Worm (Caenorhabditis elegans): ENCODE measurements around the gene C05C10.3.

The C05C10.3 gene

ce11 chrII:9940430-9940829 is 3.7 kb upstream of the C05C10.3 start, which contains the start of gene ufd-3:
TSS of gene ufd-3 (plus strand) at chrII:9940753.
- TF ChIP-seq ztf-16 (tag; optimal IDR thresholded peaks at IDR 0.05) (peak; percentile 79), ceh-14 (tag; optimal IDR thresholded peaks at IDR 0.05) (peak; percentile 81), pax-1 (tag; optimal IDR thresholded peaks at IDR 0.05) (peak; percentile 65), ahr-1 (tag; optimal IDR thresholded peaks at IDR 0.05) (peak; percentile 55), tbx-7 (tag; optimal IDR thresholded peaks at IDR 0.05) (peak; percentile 91), ets-4 (tag; optimal IDR thresholded peaks at IDR 0.05) (peak; percentile 94), ceh-31 (tag; optimal IDR thresholded peaks at IDR 0.05) (peak; percentile 98), hlh-13 (GFP tag; optimal IDR thresholded peaks at IDR 0.05) (peak; percentile 29), elt-4 (tag; optimal IDR thresholded peaks at IDR 0.05) (no peak), lin-11 (tag; optimal IDR thresholded peaks at IDR 0.05) (no peak), gmeb-2 (tag; optimal IDR thresholded peaks at IDR 0.05) (no peak), sdc-2 (tag; optimal IDR thresholded peaks at IDR 0.05) (peak; percentile 15), npax-4 (tag; optimal IDR thresholded peaks at IDR 0.05) (no peak), rnt-1 (tag; optimal IDR thresholded peaks at IDR 0.05) (peak; percentile 79), ceh-6 (GFP tag; optimal IDR thresholded peaks at IDR 0.05) (peak; percentile 3), hlh-30 (tag; optimal IDR thresholded peaks at IDR 0.05; ENCODE audit: insufficient read depth) (no peak), che-1 (tag; optimal IDR thresholded peaks at IDR 0.05) (peak; percentile 5), pat-9 (tag; optimal IDR thresholded peaks at IDR 0.05) (no peak), nhr-232 (tag; optimal IDR thresholded peaks at IDR 0.05) (no peak), ceh-34 (tag; optimal IDR thresholded peaks at IDR 0.05) (peak; percentile 76), Y22D7AL.16 (tag; optimal IDR thresholded peaks at IDR 0.05) (peak; percentile 29), ceh-18 (tag; optimal IDR thresholded peaks at IDR 0.05) (peak; percentile 46), ttx-3 (tag; optimal IDR thresholded peaks at IDR 0.05) (peak; percentile 60), hlh-6 (tag; optimal IDR thresholded peaks at IDR 0.05) (peak; percentile 18), unc-86 (tag; optimal IDR thresholded peaks at IDR 0.05) (no peak), elt-2 (tag; optimal IDR thresholded peaks at IDR 0.05) (peak; percentile 74), K09A11.1 (tag; optimal IDR thresholded peaks at IDR 0.05; ENCODE audit: insufficient read depth) (no peak), F13H6.1 (tag; optimal IDR thresholded peaks at IDR 0.05) (peak; percentile 63), pqm-1 (tag; optimal IDR thresholded peaks at IDR 0.05) (peak; percentile 56), odd-2 (tag; optimal IDR thresholded peaks at IDR 0.05) (no peak), ceh-22 (tag; optimal IDR thresholded peaks at IDR 0.05) (no peak), dve-1 (tag; optimal IDR thresholded peaks at IDR 0.05) (peak; percentile 10), pha-4 (tag; optimal IDR thresholded peaks at IDR 0.05) (no peak), T23F11.4 (GFP tag; optimal IDR thresholded peaks at IDR 0.05) (no peak), fkh-10 (GFP tag; optimal IDR thresholded peaks at IDR 0.05) (no peak), ceh-24 (tag; optimal IDR thresholded peaks at IDR 0.05) (no peak), dmd-4 (tag; optimal IDR thresholded peaks at IDR 0.05; ENCODE audit: borderline replicate concordance) (no peak), zip-5 (tag; optimal IDR thresholded peaks at IDR 0.05) (peak; percentile 76), C38D4.7 (GFP tag; optimal IDR thresholded peaks at IDR 0.05) (no peak), C08G9.2 (tag; optimal IDR thresholded peaks at IDR 0.05) (peak; percentile 98), ceh-2 (tag; optimal IDR thresholded peaks at IDR 0.05) (peak; percentile 91), ceh-30 (tag; optimal IDR thresholded peaks at IDR 0.05) (peak; percentile 2), nhr-11 (tag; optimal IDR thresholded peaks at IDR 0.05) (peak; percentile 69), ceh-45 (GFP tag; IDR thresholded peaks at IDR 0.05) (no peak), fax-1 (tag; optimal IDR thresholded peaks at IDR 0.05) (peak; percentile 76), nfya-1 (tag; optimal IDR thresholded peaks at IDR 0.05) (peak; percentile 62), madf-2 (tag; optimal IDR thresholded peaks at IDR 0.05) (no peak), pag-3 (tag; optimal IDR thresholded peaks at IDR 0.05; ENCODE audit: borderline replicate concordance) (peak; percentile 48), sox-2 (GFP tag; IDR thresholded peaks at IDR 0.05) (no peak), pha-2 (tag; optimal IDR thresholded peaks at IDR 0.05) (no peak), unc-42 (tag; optimal IDR thresholded peaks at IDR 0.05) (peak; percentile 67), pros-1 (tag; optimal IDR thresholded peaks at IDR 0.05) (no peak), hlh-8 (tag; optimal IDR thresholded peaks at IDR 0.05) (peak; percentile 85)
